Fruit fly (Drosophila melanogaster) whole organism, embryonic: ENCODE data around the gene TbCMF46.

Source experiments
- Asciz ChIP-seq: fragments of 200-800 bp; sonication (Bioruptor generic); optimal IDR thresholded peaks from 2 replicates; lab custom pipeline; 2017; ENCODE audit warnings: missing biosample characterization, mild to moderate bottlenecking, missing genetic modification characterization, missing genetic modification reagents
- C15 ChIP-seq: fragments of 200-800 bp; sonication (Bioruptor generic); IDR thresholded peaks from 3 replicates; pipeline ENCODE4 v1.3.6; 2022; ENCODE audit warnings: missing biosample characterization, missing genetic modification characterization
- CG1024 ChIP-seq: fragments of 200-800 bp; sonication (Bioruptor generic); IDR thresholded peaks from 2 replicates; pipeline ENCODE4 v1.3.6; 2022; ENCODE audit warnings: missing biosample characterization, missing genetic modification characterization
- CG10321 ChIP-seq: fragments of 200-800 bp; sonication (Bioruptor generic); IDR thresholded peaks from 2 replicates; pipeline ENCODE4 v1.3.6; 2022; ENCODE audit warnings: missing biosample characterization, missing genetic modification characterization
- CG10431 ChIP-seq: fragments of 200-800 bp; sonication (Bioruptor generic); optimal IDR thresholded peaks from 3 replicates; lab custom pipeline; 2018; ENCODE audit warnings: missing biosample characterization, mild to moderate bottlenecking, missing genetic modification characterization
- CG10543 ChIP-seq: fragments of 200-800 bp; sonication (Bioruptor generic); optimal IDR thresholded peaks from 3 replicates; lab custom pipeline; 2017; ENCODE audit warnings: missing biosample characterization, mild to moderate bottlenecking, missing genetic modification characterization, moderate library complexity
- CG10654 ChIP-seq: fragments of 200-800 bp; sonication (Bioruptor generic); optimal IDR thresholded peaks from 2 replicates; lab custom pipeline; 2016; ENCODE audit warnings: missing biosample characterization, missing genetic modification characterization
- CG11560 ChIP-seq: fragments of 200-800 bp; sonication (Bioruptor generic); IDR thresholded peaks from 3 replicates; pipeline ENCODE4 v1.3.6; 2022; ENCODE audit warnings: missing biosample characterization, missing genetic modification characterization
- CG12071 ChIP-seq: fragments of 200-800 bp; sonication (Bioruptor generic); optimal IDR thresholded peaks from 3 replicates; lab custom pipeline; 2018; ENCODE audit warnings: missing biosample characterization, mild to moderate bottlenecking, missing genetic modification characterization
- CG12236 ChIP-seq: fragments of 200-800 bp; sonication (Bioruptor generic); optimal IDR thresholded peaks from 2 replicates; lab custom pipeline; 2016; ENCODE audit warnings: missing biosample characterization, missing genetic modification characterization
- CG13775 ChIP-seq: fragments of 200-800 bp; sonication (Bioruptor generic); optimal IDR thresholded peaks from 3 replicates; lab custom pipeline; 2017; ENCODE audit warnings: missing biosample characterization, mild to moderate bottlenecking, missing genetic modification characterization
- CG15011 ChIP-seq: fragments of 200-800 bp; sonication (Bioruptor generic); optimal IDR thresholded peaks from 3 replicates; lab custom pipeline; 2018; ENCODE audit warnings: missing biosample characterization, mild to moderate bottlenecking, missing genetic modification characterization
- CG15601 ChIP-seq: fragments of 200-800 bp; sonication (Bioruptor generic); optimal IDR thresholded peaks from 3 replicates; lab custom pipeline; 2019; ENCODE audit warnings: missing biosample characterization, mild to moderate bottlenecking, missing genetic modification characterization, moderate library complexity
- CG1602 ChIP-seq: fragments of 200-800 bp; sonication (Bioruptor generic); optimal IDR thresholded peaks from 3 replicates; lab custom pipeline; 2016; ENCODE audit warnings: missing biosample characterization, missing genetic modification characterization
- CG2199 ChIP-seq: fragments of 200-800 bp; sonication (Bioruptor generic); IDR thresholded peaks from 3 replicates; pipeline ENCODE4 v1.3.6; 2022; ENCODE audit warnings: missing biosample characterization, missing genetic modification characterization
- CG2712 ChIP-seq: fragments of 200-800 bp; optimal IDR thresholded peaks from 3 replicates; lab custom pipeline; 2019; ENCODE audit warnings: missing biosample characterization, mild to moderate bottlenecking, missing genetic modification characterization, moderate library complexity
- CG30403 ChIP-seq: fragments of 200-800 bp; sonication (Bioruptor generic); optimal IDR thresholded peaks from 3 replicates; lab custom pipeline; 2016; ENCODE audit warnings: missing biosample characterization, missing genetic modification characterization
- CG30431 ChIP-seq: fragments of 200-800 bp; sonication (Bioruptor generic); optimal IDR thresholded peaks from 2 replicates; lab custom pipeline; 2017; ENCODE audit warnings: missing biosample characterization, missing genetic modification characterization
- CG3838 ChIP-seq: fragments of 200-800 bp; sonication (Bioruptor generic); optimal IDR thresholded peaks from 3 replicates; lab custom pipeline; 2016; ENCODE audit warnings: missing biosample characterization, missing genetic modification characterization
- CG4282 ChIP-seq: fragments of 200-800 bp; sonication (Bioruptor generic); optimal IDR thresholded peaks from 2 replicates; lab custom pipeline; 2016; ENCODE audit warnings: missing biosample characterization, missing genetic modification characterization
- CG4617 ChIP-seq: fragments of 200-800 bp; sonication (Bioruptor generic); optimal IDR thresholded peaks from 3 replicates; lab custom pipeline; 2016; ENCODE audit warnings: missing biosample characterization, missing genetic modification characterization, borderline replicate concordance
- CG4820 ChIP-seq: fragments of 200-800 bp; sonication (Bioruptor generic); optimal IDR thresholded peaks from 3 replicates; lab custom pipeline; 2016; ENCODE audit warnings: missing biosample characterization, missing genetic modification characterization
- CG4854 ChIP-seq: fragments of 200-800 bp; sonication (Bioruptor generic); optimal IDR thresholded peaks from 2 replicates; lab custom pipeline; 2016; ENCODE audit warnings: missing biosample characterization, missing genetic modification characterization, inconsistent platforms
- CG5245 ChIP-seq: fragments of 200-800 bp; sonication (Bioruptor generic); optimal IDR thresholded peaks from 3 replicates; lab custom pipeline; 2016; ENCODE audit warnings: missing biosample characterization, missing genetic modification characterization
- CG6272 ChIP-seq: fragments of 200-800 bp; sonication (Bioruptor generic); IDR thresholded peaks from 2 replicates; pipeline ENCODE4 v1.3.6; 2022; ENCODE audit warnings: missing biosample characterization, missing genetic modification characterization
- CG7987 ChIP-seq: fragments of 200-800 bp; sonication (Bioruptor generic); optimal IDR thresholded peaks from 2 replicates; lab custom pipeline; 2018; ENCODE audit warnings: missing biosample characterization, mild to moderate bottlenecking, missing genetic modification characterization, moderate library complexity
- CG8388 ChIP-seq: fragments of 200-800 bp; sonication (Bioruptor generic); optimal IDR thresholded peaks from 2 replicates; lab custom pipeline; 2019; ENCODE audit warnings: missing biosample characterization, mild to moderate bottlenecking, missing genetic modification characterization, moderate library complexity
- CG8944 ChIP-seq: fragments of 200-800 bp; sonication (Bioruptor generic); optimal IDR thresholded peaks from 3 replicates; lab custom pipeline; 2016; ENCODE audit warnings: missing biosample characterization, missing genetic modification characterization
- CG9817 ChIP-seq: fragments of 200-800 bp; sonication (Bioruptor generic); optimal IDR thresholded peaks from 2 replicates; lab custom pipeline; 2018; ENCODE audit warnings: missing biosample characterization, mild to moderate bottlenecking, missing genetic modification characterization, moderate library complexity
- CoRest ChIP-seq: fragments of 200-800 bp; sonication (Bioruptor generic); optimal IDR thresholded peaks from 3 replicates; lab custom pipeline; 2018; ENCODE audit warnings: missing biosample characterization, mild to moderate bottlenecking, missing genetic modification characterization, moderate library complexity
- Deaf1 ChIP-seq: fragments of 200-800 bp; optimal IDR thresholded peaks from 3 replicates; lab custom pipeline; 2019; ENCODE audit warnings: missing biosample characterization, mild to moderate bottlenecking, missing genetic modification characterization, moderate library complexity
- Gug ChIP-seq: fragments of 200-800 bp; sonication (Bioruptor generic); IDR thresholded peaks from 4 replicates; pipeline ENCODE4 v1.3.6; 2022; ENCODE audit warnings: missing biosample characterization, missing genetic modification characterization
- Meics ChIP-seq: fragments of 200-800 bp; sonication (Bioruptor generic); optimal IDR thresholded peaks from 2 replicates; lab custom pipeline; 2017; ENCODE audit warnings: missing biosample characterization, mild to moderate bottlenecking, missing genetic modification characterization
- PHDP ChIP-seq: fragments of 200-800 bp; sonication (Bioruptor generic); optimal IDR thresholded peaks from 3 replicates; lab custom pipeline; 2018; ENCODE audit warnings: missing biosample characterization, mild to moderate bottlenecking, missing genetic modification characterization, moderate library complexity
- Scr ChIP-seq: fragments of 200-800 bp; sonication (Bioruptor generic); IDR thresholded peaks from 2 replicates; pipeline ENCODE4 v1.3.6; 2022; ENCODE audit warnings: missing biosample characterization, missing genetic modification characterization; ENCODE audit not compliant: partially characterized antibody
- Spps ChIP-seq: fragments of 200-800 bp; sonication (Bioruptor generic); optimal IDR thresholded peaks from 2 replicates; lab custom pipeline; 2018; ENCODE audit warnings: missing biosample characterization, mild to moderate bottlenecking, missing genetic modification characterization
- Usf ChIP-seq: fragments of 200-800 bp; sonication (Bioruptor generic); optimal IDR thresholded peaks from 2 replicates; lab custom pipeline; 2017; ENCODE audit warnings: missing genotype, missing biosample characterization, missing genetic modification characterization
- btn ChIP-seq: fragments of 200-800 bp; sonication (Bioruptor generic); optimal IDR thresholded peaks from 2 replicates; lab custom pipeline; 2016; ENCODE audit warnings: missing biosample characterization, missing genetic modification characterization
- cg ChIP-seq: fragments of 200-800 bp; sonication (Bioruptor generic); optimal IDR thresholded peaks from 3 replicates; lab custom pipeline; 2019; ENCODE audit warnings: missing biosample characterization, mild to moderate bottlenecking, missing genetic modification characterization, moderate library complexity
- danr ChIP-seq: fragments of 200-800 bp; sonication (Bioruptor generic); IDR thresholded peaks from 2 replicates; pipeline ENCODE4 v1.3.6; 2022; ENCODE audit warnings: missing biosample characterization, missing genetic modification characterization
- hth ChIP-seq: fragments of >200 bp; optimal IDR thresholded peaks from 2 replicates; lab custom pipeline; 2017; ENCODE audit warnings: inconsistent platforms
- jumu ChIP-seq: fragments of 200-800 bp; sonication (Bioruptor generic); optimal IDR thresholded peaks from 3 replicates; lab custom pipeline; 2016; ENCODE audit warnings: missing biosample characterization, missing genetic modification characterization
- kni ChIP-seq: fragments of 200-800 bp; sonication (Bioruptor generic); optimal IDR thresholded peaks from 3 replicates; lab custom pipeline; 2017; ENCODE audit warnings: mild to moderate bottlenecking, missing biosample characterization, missing genetic modification reagents, missing genetic modification characterization
- pb ChIP-seq: fragments of 200-800 bp; sonication (Bioruptor generic); optimal IDR thresholded peaks from 3 replicates; lab custom pipeline; 2016; ENCODE audit warnings: missing biosample characterization, missing genetic modification characterization
- pita ChIP-seq: fragments of 200-800 bp; sonication (Bioruptor generic); optimal IDR thresholded peaks from 2 replicates; lab custom pipeline; 2017; ENCODE audit warnings: missing biosample characterization, mild to moderate bottlenecking, missing genetic modification characterization
- so ChIP-seq: fragments of 200-800 bp; sonication (Bioruptor generic); IDR thresholded peaks from 3 replicates; pipeline ENCODE4 v1.3.6; 2022; ENCODE audit warnings: missing biosample characterization, missing genetic modification characterization
- ssp ChIP-seq: fragments of 200-800 bp; sonication (Bioruptor generic); IDR thresholded peaks from 2 replicates; pipeline ENCODE4 v1.3.6; 2022; ENCODE audit warnings: missing biosample characterization, missing genetic modification characterization
- tgo ChIP-seq: fragments of 200-800 bp; sonication (Bioruptor generic); IDR thresholded peaks from 3 replicates; pipeline ENCODE4 v1.3.6; 2022; ENCODE audit warnings: missing biosample characterization, missing genetic modification characterization
- yki ChIP-seq: fragments of >200 bp; optimal IDR thresholded peaks from 3 replicates; lab custom pipeline; 2018

The TbCMF46 gene

DNA sequence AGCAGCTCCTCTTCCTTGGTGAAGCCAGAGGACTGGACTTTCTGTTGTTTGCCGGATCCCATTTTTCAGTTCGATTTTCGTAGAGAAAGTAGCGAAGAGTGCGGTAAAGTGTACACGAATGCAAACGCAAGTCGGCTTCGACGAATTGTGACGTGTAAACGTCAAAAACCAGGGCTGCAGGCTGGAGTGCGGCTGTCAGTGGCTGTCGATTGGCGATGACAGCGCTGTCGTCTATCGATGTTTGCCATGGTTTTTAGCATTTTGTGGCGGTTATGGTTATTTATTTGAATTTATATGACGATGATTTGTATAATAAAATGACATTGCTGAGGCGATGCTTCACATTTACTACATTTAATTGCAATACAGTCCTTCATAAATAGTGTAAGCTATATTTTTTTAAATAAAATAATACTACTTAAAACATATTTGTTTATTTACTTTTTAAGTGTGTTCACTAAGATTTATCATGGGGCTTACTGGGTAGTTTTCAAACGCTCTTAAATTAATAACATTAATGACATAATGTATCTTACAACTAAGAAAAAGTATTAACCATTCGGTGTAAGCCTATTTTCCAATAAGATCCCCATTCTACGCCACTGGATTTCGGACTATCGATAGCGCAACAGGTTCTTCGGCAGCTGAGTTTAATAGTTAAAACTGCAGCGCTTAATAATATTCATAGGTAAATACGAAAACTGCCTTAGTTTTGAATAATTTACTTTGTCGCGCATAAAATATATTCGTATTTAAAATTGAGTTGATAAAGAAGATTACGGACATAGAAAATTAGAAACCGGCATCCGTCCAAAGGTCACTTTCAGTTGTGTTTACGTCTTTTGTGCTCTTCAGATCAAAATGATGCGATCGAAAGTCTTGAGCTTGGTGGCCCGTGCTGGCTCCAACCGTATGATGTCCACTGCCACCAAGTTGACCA lies 6.4 kb downstream of the TbCMF46 start, which contains the start of the genes CG5885 and CG4598 (continued):
- TF ChIP-seq CG8944 (peak; percentile 9), pita (GFP tag; lab: Kevin White, UChicago) (no peak), CG9817 (tag; lab: Kevin White, UChicago) (peak; percentile 34), Scr (GFP tag; lab: Robert Waterston, UW) (peak; percentile 75), C15 (0 out of 3 replicates have a peak, but pooled peaks have one; percentile 17), CG30403 (GFP tag; lab: Kevin White, UChicago) (peak; percentile 77), Usf (GFP tag; lab: Kevin White, UChicago) (no peak), PHDP (tag; lab: Kevin White, UChicago) (peak; percentile 65), yki (lab: Kevin White, UChicago) (no peak), jumu (peak; percentile 30), CG10321 (GFP tag; lab: Robert Waterston, UW) (no peak), CG15601 (peak; percentile 62), cg (GFP tag; lab: Kevin White, UChicago) (no peak), Meics (GFP tag; lab: Kevin White, UChicago) (peak; percentile 56), CG10654 (GFP tag; lab: Kevin White, UChicago) (peak; percentile 39), danr (GFP tag; lab: Robert Waterston, UW) (no peak), CoRest (tag; lab: Kevin White, UChicago) (peak; percentile 79), CG10543 (GFP tag; lab: Kevin White, UChicago) (peak; percentile 73), CG3838 (peak; percentile 57), CG8388 (GFP tag; lab: Kevin White, UChicago) (peak; percentile 68), CG1024 (GFP tag; lab: Robert Waterston, UW) (peak; percentile 42), CG1602 (GFP tag; lab: Kevin White, UChicago) (peak; percentile 69), tgo (peak; percentile 44; the same call in 2 of the 3 replicates), CG10431 (GFP tag; lab: Kevin White, UChicago) (peak; percentile 57), CG12236 (no peak), CG12071 (no peak), CG7987 (no peak), CG2712 (tag; lab: Kevin White, UChicago) (peak; percentile 61), btn (GFP tag; lab: Kevin White, UChicago) (no peak), CG13775 (GFP tag; lab: Kevin White, UChicago) (peak; percentile 72), CG4854 (GFP tag; lab: Kevin White, UChicago) (no peak), Gug (GFP tag; lab: Robert Waterston, UW) (peak; percentile 56; the same call in 2 of the 4 replicates), so (GFP tag; lab: Robert Waterston, UW) (peak; percentile 44; the same call in 1 of the 3 replicates), ssp (GFP tag; lab: Robert Waterston, UW) (peak; percentile 39; the same call in 1 of the 2 replicates), CG4617 (GFP tag; lab: Kevin White, UChicago) (peak; percentile 48), CG2199 (no peak), CG11560 (peak; percentile 41; the same call in 1 of the 3 replicates), Asciz (GFP tag; lab: Kevin White, UChicago) (peak; percentile 31), CG5245 (GFP tag; lab: Kevin White, UChicago) (no peak), CG4282 (GFP tag; lab: Kevin White, UChicago) (no peak), CG6272 (GFP tag; lab: Robert Waterston, UW) (no peak; the same call in 1 of the 2 replicates), kni (GFP tag; lab: Kevin White, UChicago) (no peak), Spps (tag; lab: Kevin White, UChicago) (no peak), CG30431 (GFP tag; lab: Kevin White, UChicago) (peak; percentile 15), CG15011 (GFP tag; lab: Kevin White, UChicago) (peak; percentile 18), hth (lab: Kevin White, UChicago) (no peak), CG4820 (GFP tag; lab: Kevin White, UChicago) (peak; percentile 84), Deaf1 (peak; percentile 89), pb (GFP tag; lab: Kevin White, UChicago) (no peak)
